Worm (Caenorhabditis elegans) whole organism, L1 larva: ENCODE results near the gene ZC412.5.

Experiments
- C04F5.9 ChIP-seq: sonication (generic microtip); optimal IDR thresholded peaks from 2 replicates; lab custom pipeline; 2016; ENCODE audit warnings: missing genetic modification characterization, missing compliant biosample characterization
- C16A3.4 ChIP-seq: fragments of 150-350 bp; optimal IDR thresholded peaks from 2 replicates; lab custom pipeline; 2014; ENCODE audit warnings: missing biosample characterization, missing genetic modification characterization
- F16B12.6 ChIP-seq: fragments of 150-350 bp; optimal IDR thresholded peaks from 2 replicates; lab custom pipeline; 2014; ENCODE audit warnings: missing biosample characterization, missing genetic modification characterization
- Y116A8C.19 ChIP-seq: sonication (generic microtip); optimal IDR thresholded peaks from 2 replicates; lab custom pipeline; 2016; ENCODE audit warnings: missing compliant biosample characterization, missing genetic modification characterization, borderline replicate concordance
- alr-1 ChIP-seq: fragments of 200-800 bp; sonication (Bioruptor generic); optimal IDR thresholded peaks from 2 replicates; lab custom pipeline; 2018; ENCODE audit warnings: borderline replicate concordance, mild to moderate bottlenecking, missing genetic modification characterization, missing compliant biosample characterization
- aly-2 ChIP-seq: fragments of 150-350 bp; optimal IDR thresholded peaks from 2 replicates; lab custom pipeline; 2014; ENCODE audit warnings: missing biosample characterization, missing genetic modification characterization
- blmp-1 ChIP-seq: fragments of 150-350 bp; optimal IDR thresholded peaks from 2 replicates; lab custom pipeline; 2014; ENCODE audit warnings: missing biosample characterization, missing genetic modification characterization
- ceh-8 ChIP-seq: fragments of 200-800 bp; sonication (Bioruptor generic); optimal IDR thresholded peaks from 2 replicates; lab custom pipeline; 2018; ENCODE audit warnings: mild to moderate bottlenecking, missing genetic modification characterization, moderate library complexity, missing compliant biosample characterization
- dsc-1 ChIP-seq: sonication (generic microtip); optimal IDR thresholded peaks from 2 replicates; lab custom pipeline; 2016; ENCODE audit warnings: mild to moderate bottlenecking, missing genetic modification characterization, missing compliant biosample characterization
- efl-1 ChIP-seq, 4 experiments: fragments of 150-350 bp; optimal IDR thresholded peaks in 3 of 4; peaks in 1 of 4; 1 replicate in 1 of 4; 2 replicates in 3 of 4; lab custom pipeline; 2014; ENCODE audit warnings: missing biosample characterization in 2 of 4, missing genetic modification characterization in 2 of 4, missing genetic modification reagents in 2 of 4
- egl-13 ChIP-seq: sonication (generic microtip); optimal IDR thresholded peaks from 2 replicates; lab custom pipeline; 2016; ENCODE audit warnings: missing genotype, missing genetic modification reagents, missing genetic modification characterization, missing compliant biosample characterization
- elt-2 ChIP-seq: sonication (generic microtip); optimal IDR thresholded peaks from 2 replicates; lab custom pipeline; 2016; ENCODE audit warnings: missing genetic modification characterization, mild to moderate bottlenecking, inconsistent platforms, missing compliant biosample characterization, missing genetic modification reagents
- fkh-4 ChIP-seq: sonication (generic microtip); optimal IDR thresholded peaks from 2 replicates; lab custom pipeline; 2016; ENCODE audit warnings: missing compliant biosample characterization, missing genetic modification characterization, borderline replicate concordance
- hlh-4 ChIP-seq: sonication (generic microtip); optimal IDR thresholded peaks from 2 replicates; lab custom pipeline; 2016; ENCODE audit warnings: mild to moderate bottlenecking, missing genetic modification characterization, missing compliant biosample characterization
- lin-13 ChIP-seq: fragments of 150-350 bp; optimal IDR thresholded peaks from 2 replicates; lab custom pipeline; 2014; ENCODE audit warnings: missing biosample characterization, missing genetic modification reagents, missing genetic modification characterization
- lin-39 ChIP-seq: fragments of 150-350 bp; optimal IDR thresholded peaks from 2 replicates; lab custom pipeline; 2014; ENCODE audit warnings: missing biosample characterization, missing genetic modification reagents, missing genetic modification characterization
- lir-3 ChIP-seq: sonication (generic microtip); optimal IDR thresholded peaks from 2 replicates; lab custom pipeline; 2016; ENCODE audit warnings: mild to moderate bottlenecking, missing genetic modification characterization, moderate library complexity, missing compliant biosample characterization; ENCODE audit not compliant: poor library complexity
- mef-2 ChIP-seq: fragments of 150-350 bp; optimal IDR thresholded peaks from 2 replicates; lab custom pipeline; 2014; ENCODE audit warnings: missing biosample characterization, missing genetic modification characterization
- nhr-12 ChIP-seq: sonication (generic microtip); optimal IDR thresholded peaks from 2 replicates; lab custom pipeline; 2017; ENCODE audit warnings: missing biosample characterization, missing genetic modification characterization
- nhr-237 ChIP-seq: fragments of 150-350 bp; optimal IDR thresholded peaks from 2 replicates; lab custom pipeline; 2014; ENCODE audit warnings: missing biosample characterization, missing genetic modification characterization
- nhr-28 ChIP-seq: fragments of 150-350 bp; optimal IDR thresholded peaks from 2 replicates; lab custom pipeline; 2014; ENCODE audit warnings: missing biosample characterization, missing genetic modification characterization
- nhr-71 ChIP-seq: sonication (generic microtip); optimal IDR thresholded peaks from 2 replicates; lab custom pipeline; 2016; ENCODE audit warnings: mild to moderate bottlenecking, missing genetic modification characterization, moderate library complexity, missing compliant biosample characterization
- nhr-77 ChIP-seq: fragments of 150-350 bp; optimal IDR thresholded peaks from 2 replicates; lab custom pipeline; 2014; ENCODE audit warnings: missing biosample characterization, missing genetic modification characterization
- nhr-84 ChIP-seq: sonication (generic microtip); optimal IDR thresholded peaks from 2 replicates; lab custom pipeline; 2017; ENCODE audit warnings: missing biosample characterization, missing genetic modification characterization
- nhr-85 ChIP-seq: sonication (generic microtip); peaks from one replicate; lab custom pipeline; 2016; ENCODE audit warnings: missing genetic modification characterization, inconsistent platforms, missing compliant biosample characterization
- pag-3 ChIP-seq: sonication (generic microtip); optimal IDR thresholded peaks from 2 replicates; lab custom pipeline; 2017; ENCODE audit warnings: missing genetic modification characterization, mild to moderate bottlenecking, missing compliant biosample characterization, antibody characterized with exemption, borderline replicate concordance; ENCODE audit not compliant: insufficient read depth
- snpc-4 ChIP-seq: fragments of 150-350 bp; optimal IDR thresholded peaks from 2 replicates; lab custom pipeline; 2014; ENCODE audit warnings: missing biosample characterization, missing genetic modification characterization
- sup-37 ChIP-seq: fragments of 200-800 bp; sonication (Bioruptor generic); optimal IDR thresholded peaks from 2 replicates; lab custom pipeline; 2018; ENCODE audit warnings: mild to moderate bottlenecking, missing genetic modification characterization, missing compliant biosample characterization
- tbx-2 ChIP-seq: sonication (generic microtip); optimal IDR thresholded peaks from 2 replicates; lab custom pipeline; 2016; ENCODE audit warnings: missing genetic modification characterization, missing compliant biosample characterization
- tlp-1 ChIP-seq: fragments of 150-350 bp; optimal IDR thresholded peaks from 2 replicates; lab custom pipeline; 2014; ENCODE audit warnings: missing biosample characterization, missing genetic modification characterization
- vab-15 ChIP-seq: sonication (generic microtip); optimal IDR thresholded peaks from 2 replicates; lab custom pipeline; 2017; ENCODE audit warnings: missing genotype, mild to moderate bottlenecking, missing genetic modification characterization, missing compliant biosample characterization

ZC412.5 gene

DNA sequence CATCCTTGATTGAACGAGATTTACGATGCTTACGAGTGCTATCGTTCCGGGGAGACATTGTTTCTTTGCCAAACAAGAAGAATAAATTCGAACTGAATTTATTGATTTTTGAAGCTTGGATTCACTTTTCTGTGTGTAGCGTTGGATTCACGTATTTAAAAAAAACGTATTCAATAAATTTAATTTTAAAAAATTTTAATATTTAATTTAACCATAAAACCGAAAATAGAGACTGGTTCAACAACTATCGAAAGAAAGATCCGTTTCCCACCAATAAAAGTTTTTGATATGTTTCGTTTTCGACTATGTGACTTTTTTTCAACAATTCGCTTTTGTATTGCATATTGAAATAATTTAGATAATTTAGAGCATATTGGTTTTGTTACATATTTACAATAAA lies at the start of gene ZC412.5:
ZC412.5 (minus strand) TSS at position 101 of the 400 bp plus-strand sequence.
- TF ChIP-seq efl-1 (optimal IDR thresholded peaks at IDR 0.05; lab: Kevin White, UChicago): no peak
- TF ChIP-seq efl-1 (GFP tag; optimal IDR thresholded peaks at IDR 0.05 in 1 of 2; lab: Kevin White, UChicago): peak in 1 of 2 experiments; percentile 14
- TF ChIP-seq ceh-8: no peak

DNA sequence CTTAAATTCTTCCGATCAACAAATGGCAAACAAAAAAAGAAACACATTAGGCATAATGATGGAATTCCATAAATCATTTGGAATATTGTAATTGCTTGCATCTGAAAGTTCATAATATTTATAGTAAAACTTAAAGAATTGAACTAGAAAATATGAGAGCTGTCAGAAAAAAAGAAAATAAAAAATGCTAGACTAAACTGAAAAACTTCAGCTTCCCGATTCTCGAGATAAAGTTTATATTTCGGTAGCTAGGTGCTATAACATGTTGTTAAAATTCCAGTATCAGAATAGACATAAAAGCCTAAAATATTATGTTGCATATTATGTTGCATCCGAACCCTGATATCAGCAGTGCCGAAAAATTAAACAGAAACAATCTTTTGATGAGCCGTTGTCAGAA lies 48.8 kb upstream of the ZC412.5 start, which contains the start of gene srg-54:
srg-54 (minus strand) TSS at position 101 of the 400 bp plus-strand sequence.
- TF ChIP-seq nhr-77 (tag; lab: Kevin White, UChicago): no peak
- no peak for TF ChIP-seq blmp-1 (tag; lab: Kevin White, UChicago)
- TF ChIP-seq nhr-71 (tag; lab: Kevin White, UChicago): no peak
- no peak for TF ChIP-seq tbx-2 (tag; lab: Kevin White, UChicago)
- TF ChIP-seq vab-15 (tag; lab: Kevin White, UChicago): no peak
- TF ChIP-seq nhr-28 (tag; lab: Kevin White, UChicago): no peak
- no peak for TF ChIP-seq alr-1 (tag; lab: Kevin White, UChicago)
- no peak for TF ChIP-seq elt-2 (tag; lab: Kevin White, UChicago)
- no peak for TF ChIP-seq Y116A8C.19 (tag; lab: Kevin White, UChicago)
- TF ChIP-seq nhr-84 (tag; lab: Kevin White, UChicago): no peak
- TF ChIP-seq mef-2 (tag; lab: Kevin White, UChicago): no peak

DNA sequence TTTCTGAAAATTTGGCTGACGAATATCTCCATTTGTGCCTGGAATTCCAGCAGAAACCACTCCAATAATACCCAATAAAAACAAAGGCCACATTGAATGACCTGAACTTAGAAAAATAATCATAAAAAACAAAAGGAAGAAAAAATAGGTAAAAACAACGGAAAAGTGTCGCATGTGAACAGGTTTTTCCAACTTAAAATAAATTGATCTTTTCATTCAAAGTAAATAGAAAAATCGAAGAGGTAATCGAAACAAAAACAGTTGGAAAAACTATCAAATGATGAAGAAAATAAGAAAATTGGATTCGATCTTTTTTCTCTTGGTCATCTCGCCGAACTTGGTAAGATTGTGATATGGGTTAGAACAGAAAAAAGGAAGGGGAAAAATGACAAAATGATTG lies 46.2 kb upstream of the ZC412.5 start, which contains the start of gene zmp-4:
zmp-4 (minus strand) TSS at position 101 of the 400 bp plus-strand sequence.
- TF ChIP-seq aly-2 (tag; lab: Kevin White, UChicago) (no peak), tlp-1 (no peak), lin-13 (GFP tag; lab: Kevin White, UChicago) (no peak), hlh-4 (tag; lab: Kevin White, UChicago) (no peak), C04F5.9 (no peak), C16A3.4 (tag; lab: Kevin White, UChicago) (no peak), nhr-85 (tag; lab: Kevin White, UChicago) (peak; percentile 37), nhr-237 (tag; lab: Kevin White, UChicago) (no peak), egl-13 (no peak), nhr-77 (tag; lab: Kevin White, UChicago) (no peak), blmp-1 (tag; lab: Kevin White, UChicago) (peak; percentile 34), sup-37 (GFP tag; lab: Kevin White, UChicago) (no peak), nhr-28 (tag; lab: Kevin White, UChicago) (no peak)

DNA sequence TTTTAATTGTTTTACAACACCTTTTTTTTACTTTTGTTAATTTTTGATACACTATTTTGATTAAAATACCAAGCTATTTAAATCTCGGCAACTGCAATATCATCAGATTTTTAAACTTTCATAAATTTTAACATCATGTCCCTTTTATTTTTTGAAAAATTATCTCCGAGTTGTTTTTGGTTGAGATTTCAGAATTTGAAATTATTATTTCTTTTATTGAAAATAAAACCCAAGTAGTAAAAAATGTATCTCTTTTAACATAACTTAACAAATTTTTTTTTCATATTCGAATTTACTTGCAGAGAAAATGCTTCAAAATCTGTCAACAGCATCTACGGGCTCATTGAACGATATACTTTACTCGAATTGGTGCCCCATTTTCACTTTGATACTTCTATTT lies 40.3 kb upstream of the ZC412.5 start, which contains the start of gene H12D21.11:
H12D21.11 (plus strand) TSS at position 301 of the 400 bp plus-strand sequence.
- TF ChIP-seq ceh-8: no peak
- TF ChIP-seq lir-3 (tag; lab: Kevin White, UChicago): no peak
- TF ChIP-seq F16B12.6 (tag; lab: Kevin White, UChicago): no peak
- TF ChIP-seq vab-15 (tag; lab: Kevin White, UChicago): no peak
- TF ChIP-seq pag-3 (tag; lab: Kevin White, UChicago): no peak
- TF ChIP-seq lin-39 (tag; lab: Kevin White, UChicago): no peak
- no peak for TF ChIP-seq efl-1 (optimal IDR thresholded peaks at IDR 0.05; lab: Kevin White, UChicago)
- TF ChIP-seq efl-1 (GFP tag; optimal IDR thresholded peaks at IDR 0.05 in 1 of 2; lab: Kevin White, UChicago): peak in 1 of 2 experiments; percentile 87
- no peak for TF ChIP-seq snpc-4
- TF ChIP-seq fkh-4 (tag; lab: Kevin White, UChicago): no peak
- TF ChIP-seq, all 84 proteins: peak for 1

DNA sequence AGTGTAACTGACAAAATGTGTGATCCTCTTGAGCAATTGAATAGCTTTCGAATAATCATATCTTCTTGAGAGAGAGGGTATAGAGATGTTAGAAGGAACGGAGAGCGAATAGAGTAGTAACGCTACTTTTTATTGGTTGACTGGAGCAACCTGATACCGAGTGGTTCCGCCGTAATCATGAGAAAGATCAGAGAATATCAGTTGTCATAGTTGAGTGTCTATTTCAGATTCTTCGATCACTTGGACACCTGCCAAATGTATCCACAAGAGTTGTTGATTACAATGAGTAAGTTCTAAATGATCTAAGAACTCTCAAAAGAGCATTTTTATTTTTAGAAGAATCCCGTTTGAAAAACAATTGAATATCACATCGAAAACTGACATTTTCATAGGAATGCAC lies 35.5 kb upstream of the ZC412.5 start:
- peak; percentile 9 for TF ChIP-seq dsc-1 (tag; lab: Kevin White, UChicago)
- TF ChIP-seq nhr-12 (tag; lab: Kevin White, UChicago): no peak
